Worm (Caenorhabditis elegans) whole organism, L3 larva: ENCODE data around the gene F41G4.7.

Experiments used
- R02D3.7 ChIP-seq: fragments of 150-350 bp; optimal IDR thresholded peaks from 2 replicates; lab custom pipeline; 2014; ENCODE audit warnings: missing biosample characterization, missing genetic modification characterization
- ZK546.5 ChIP-seq: sonication (generic microtip); optimal IDR thresholded peaks from 2 replicates; lab custom pipeline; 2017; ENCODE audit warnings: missing biosample characterization, missing genetic modification characterization
- aly-2 ChIP-seq: fragments of 150-350 bp; optimal IDR thresholded peaks from 2 replicates; lab custom pipeline; 2014; ENCODE audit warnings: missing biosample characterization, missing genetic modification characterization
- ama-1 ChIP-seq: fragments of 150-350 bp; optimal IDR thresholded peaks from 2 replicates; lab custom pipeline; 2018
- ceh-16 ChIP-seq: sonication (generic microtip); optimal IDR thresholded peaks from 2 replicates; lab custom pipeline; 2017; ENCODE audit warnings: missing biosample characterization, missing genetic modification characterization
- ceh-28 ChIP-seq: fragments of 150-350 bp; optimal IDR thresholded peaks from 2 replicates; lab custom pipeline; 2014; ENCODE audit warnings: missing biosample characterization, missing genetic modification reagents, missing genetic modification characterization
- egl-27 ChIP-seq: sonication (generic microtip); optimal IDR thresholded peaks from 4 replicates; lab custom pipeline; 2017; ENCODE audit warnings: missing biosample characterization, missing genetic modification reagents, missing genetic modification characterization
- egl-5 ChIP-seq: fragments of 150-350 bp; optimal IDR thresholded peaks from 2 replicates; lab custom pipeline; 2017; ENCODE audit warnings: missing biosample characterization, missing genetic modification reagents, missing genetic modification characterization, inconsistent platforms
- elt-2 ChIP-seq: sonication (generic microtip); optimal IDR thresholded peaks from 2 replicates; lab custom pipeline; 2016; ENCODE audit warnings: missing genetic modification reagents, mild to moderate bottlenecking, missing genetic modification characterization, missing compliant biosample characterization
- elt-3 ChIP-seq, 3 experiments: fragments of 150-350 bp in 1 of 3; sonication (generic microtip) in 2 of 3; optimal IDR thresholded peaks; 2 replicates in 2 of 3; 4 replicates in 1 of 3; lab custom pipeline; 2014 to 2017; ENCODE audit warnings: missing biosample characterization in 3 of 3, missing genetic modification characterization in 3 of 3
- eor-1 ChIP-seq, 2 experiments: fragments of 150-350 bp; optimal IDR thresholded peaks; 2 replicates each; lab custom pipeline; 2014 to 2018; ENCODE audit warnings: missing biosample characterization in 2 of 2, missing genetic modification characterization in 2 of 2
- fkh-2 ChIP-seq: fragments of 150-350 bp; optimal IDR thresholded peaks from 2 replicates; lab custom pipeline; 2014; ENCODE audit warnings: missing biosample characterization, missing genetic modification reagents, missing genetic modification characterization
- hmg-11 ChIP-seq: sonication (generic microtip); optimal IDR thresholded peaks from 2 replicates; lab custom pipeline; 2016; ENCODE audit warnings: missing genetic modification characterization, missing compliant biosample characterization
- jun-1 ChIP-seq: fragments of 150-350 bp; optimal IDR thresholded peaks from 2 replicates; lab custom pipeline; 2014; ENCODE audit warnings: missing biosample characterization, missing genetic modification reagents, missing genetic modification characterization
- lin-15B ChIP-seq: fragments of 150-350 bp; optimal IDR thresholded peaks from 2 replicates; lab custom pipeline; 2014; ENCODE audit warnings: missing biosample characterization, missing genetic modification characterization
- lin-39 ChIP-seq: fragments of 150-350 bp; optimal IDR thresholded peaks from 2 replicates; lab custom pipeline; 2018; ENCODE audit warnings: missing biosample characterization, missing genetic modification reagents, missing genetic modification characterization
- lsy-12 ChIP-seq: sonication (generic microtip); optimal IDR thresholded peaks from 2 replicates; lab custom pipeline; 2016; ENCODE audit warnings: mild to moderate bottlenecking, missing genetic modification characterization, missing compliant biosample characterization
- mdl-1 ChIP-seq: fragments of 150-350 bp; optimal IDR thresholded peaks from 2 replicates; lab custom pipeline; 2014; ENCODE audit warnings: missing biosample characterization, missing genetic modification characterization
- mml-1 ChIP-seq: fragments of 150-350 bp; sonication (generic microtip); optimal IDR thresholded peaks from 3 replicates; lab custom pipeline; 2014; ENCODE audit warnings: missing biosample characterization, missing genetic modification characterization
- nhr-11 ChIP-seq: fragments of 150-350 bp; optimal IDR thresholded peaks from 2 replicates; lab custom pipeline; 2014; ENCODE audit warnings: missing biosample characterization, missing genetic modification characterization
- nhr-12 ChIP-seq: fragments of 150-350 bp; optimal IDR thresholded peaks from 2 replicates; lab custom pipeline; 2014; ENCODE audit warnings: missing biosample characterization, missing genetic modification characterization
- nhr-23 ChIP-seq: fragments of 150-350 bp; optimal IDR thresholded peaks from 2 replicates; lab custom pipeline; 2014; ENCODE audit warnings: missing biosample characterization, missing genetic modification reagents, missing genetic modification characterization
- nhr-28 ChIP-seq: fragments of 150-350 bp; optimal IDR thresholded peaks from 2 replicates; lab custom pipeline; 2014; ENCODE audit warnings: missing biosample characterization, missing genetic modification characterization
- nhr-43 ChIP-seq: sonication (generic microtip); optimal IDR thresholded peaks from 2 replicates; lab custom pipeline; 2016; ENCODE audit warnings: mild to moderate bottlenecking, missing genetic modification characterization, missing compliant biosample characterization; ENCODE audit not compliant: poor library complexity, severe bottlenecking
- nhr-76 ChIP-seq: fragments of 150-350 bp; sonication (generic microtip); optimal IDR thresholded peaks from 5 replicates; lab custom pipeline; 2014; ENCODE audit warnings: missing biosample characterization, missing genetic modification characterization
- nhr-77 ChIP-seq: fragments of 150-350 bp; optimal IDR thresholded peaks from 2 replicates; lab custom pipeline; 2014; ENCODE audit warnings: missing biosample characterization, missing genetic modification characterization
- pha-4 ChIP-seq: fragments of 150-350 bp; optimal IDR thresholded peaks from 2 replicates; lab custom pipeline; 2014; ENCODE audit warnings: missing biosample characterization, missing genetic modification reagents, missing genetic modification characterization
- pqm-1 ChIP-seq: fragments of 150-350 bp; optimal IDR thresholded peaks from 2 replicates; lab custom pipeline; 2017; ENCODE audit warnings: missing biosample characterization, missing genetic modification characterization, inconsistent platforms
- sea-2 ChIP-seq: fragments of 150-350 bp; sonication (generic microtip); optimal IDR thresholded peaks from 4 replicates; lab custom pipeline; 2014; ENCODE audit warnings: missing biosample characterization, missing genetic modification reagents, missing genetic modification characterization
- skn-1 ChIP-seq: fragments of 150-350 bp; optimal IDR thresholded peaks from 2 replicates; lab custom pipeline; 2014; ENCODE audit warnings: missing biosample characterization, missing genetic modification characterization
- tbx-2 ChIP-seq: sonication (generic microtip); optimal IDR thresholded peaks from 2 replicates; lab custom pipeline; 2016; ENCODE audit warnings: mild to moderate bottlenecking, missing genetic modification characterization, missing compliant biosample characterization
- zag-1 ChIP-seq: fragments of 150-350 bp; optimal IDR thresholded peaks from 2 replicates; lab custom pipeline; 2014; ENCODE audit warnings: missing biosample characterization, missing genetic modification characterization
- ztf-11 ChIP-seq: fragments of 150-350 bp; optimal IDR thresholded peaks from 2 replicates; lab custom pipeline; 2014; ENCODE audit warnings: missing biosample characterization, missing genetic modification characterization

The F41G4.7 gene

ce11 chrX:16813606-16814330 lies 22.4 kb downstream of the F41G4.7 start, which contains the start of gene cas-1 (continued):
- TF ChIP-seq sea-2 (no peak), nhr-12 (tag; lab: Kevin White, UChicago) (no peak), ztf-11 (tag; lab: Kevin White, UChicago) (no peak), elt-2 (tag; lab: Kevin White, UChicago) (no peak)

ce11 chrX:16813148-16813547 lies 23.1 kb downstream of the F41G4.7 start:
- TF ChIP-seq elt-2 (tag; lab: Kevin White, UChicago) (peak; percentile 82), jun-1 (tag; lab: Kevin White, UChicago) (peak; percentile 33), pha-4 (peak; percentile 82), pqm-1 (peak; percentile 82), egl-27 (tag; lab: Kevin White, UChicago) (no peak)

ce11 chrX:16811974-16812373 lies 24.2 kb downstream of the F41G4.7 start:
- TF ChIP-seq lin-39 (tag; lab: Kevin White, UChicago): peak; percentile 19
- no peak for TF ChIP-seq ceh-28 (tag; lab: Kevin White, UChicago)

DNA sequence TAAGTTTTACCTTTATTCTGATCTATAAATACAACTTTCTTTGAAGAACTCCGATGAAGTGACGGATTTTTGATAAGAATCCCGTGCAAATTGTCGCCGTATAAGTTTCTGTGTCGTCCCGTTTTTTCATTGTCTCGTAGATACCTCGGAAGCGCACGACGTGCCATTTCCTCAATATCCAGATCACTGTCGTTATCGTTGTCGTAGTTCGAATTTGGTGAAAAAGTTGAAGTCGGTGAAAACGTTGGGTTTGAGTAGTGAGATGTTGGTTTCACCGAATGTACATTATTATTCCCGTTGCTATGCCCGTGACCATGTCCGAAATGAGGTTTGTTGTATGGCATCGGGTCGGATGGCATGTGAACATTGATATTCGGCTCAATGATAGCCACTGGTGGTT lies 26.5 kb downstream of the F41G4.7 start:
- TF ChIP-seq zag-1 (tag; lab: Kevin White, UChicago) (no peak), ztf-11 (tag; lab: Kevin White, UChicago) (no peak), mml-1 (tag; lab: Kevin White, UChicago) (no peak), pqm-1 (no peak), ama-1 (lab: Kevin White, UChicago) (no peak), fkh-2 (no peak), ZK546.5 (tag; lab: Kevin White, UChicago) (no peak), lsy-12 (no peak), pha-4 (no peak)

- TF ChIP-seq eor-1 (tag; optimal IDR thresholded peaks at IDR 0.05; lab: Kevin White, UChicago) (no peak), pqm-1 (no peak), egl-27 (tag; lab: Kevin White, UChicago) (no peak), nhr-76 (no peak), lin-15B (no peak), aly-2 (tag; lab: Kevin White, UChicago) (no peak), nhr-28 (tag; lab: Kevin White, UChicago) (no peak), mdl-1 (tag; lab: Kevin White, UChicago) (no peak), nhr-43 (tag; lab: Kevin White, UChicago) (no peak), elt-2 (tag; lab: Kevin White, UChicago) (no peak), ZK546.5 (tag; lab: Kevin White, UChicago) (no peak), lsy-12 (no peak), ztf-11 (tag; lab: Kevin White, UChicago) (no peak), ceh-28 (tag; lab: Kevin White, UChicago) (no peak), nhr-11 (tag; lab: Kevin White, UChicago) (no peak), mml-1 (tag; lab: Kevin White, UChicago) (no peak), sea-2 (no peak), skn-1 (no peak), nhr-23 (tag; lab: Kevin White, UChicago) (no peak), ama-1 (lab: Kevin White, UChicago) (no peak)
Measured at ce11 chrX:16808526-16808925, 27.7 kb downstream of the F41G4.7 start.

- no peak for TF ChIP-seq aly-2 (tag; lab: Kevin White, UChicago)
- no peak for TF ChIP-seq lin-39 (tag; lab: Kevin White, UChicago)
- no peak for TF ChIP-seq nhr-76
- no peak for TF ChIP-seq nhr-77 (tag; lab: Kevin White, UChicago)
- TF ChIP-seq nhr-28 (tag; lab: Kevin White, UChicago): no peak
- TF ChIP-seq nhr-12 (tag; lab: Kevin White, UChicago): no peak
- no peak for TF ChIP-seq elt-3 (tag; optimal IDR thresholded peaks at IDR 0.05; lab: Kevin White, UChicago)
- TF ChIP-seq ceh-28 (tag; lab: Kevin White, UChicago): no peak
- TF ChIP-seq ZK546.5 (tag; lab: Kevin White, UChicago): no peak
- no peak for TF ChIP-seq tbx-2
- TF ChIP-seq mml-1 (tag; lab: Kevin White, UChicago): no peak
- TF ChIP-seq lsy-12: no peak
- no peak for TF ChIP-seq hmg-11 (tag; lab: Kevin White, UChicago)
- no peak for TF ChIP-seq R02D3.7 (tag; lab: Kevin White, UChicago)
- no peak for TF ChIP-seq ceh-16 (tag; lab: Kevin White, UChicago)
- no peak for TF ChIP-seq mdl-1 (tag; lab: Kevin White, UChicago)
- TF ChIP-seq nhr-11 (tag; lab: Kevin White, UChicago): no peak
- no peak for TF ChIP-seq sea-2
- no peak for TF ChIP-seq egl-5
Measured at ce11 chrX:16807015-16807414, 29.2 kb downstream of the F41G4.7 start, which contains the start of gene mec-4. TSS of gene mec-4 (minus strand) at chrX:16807115.
